Comparison of ENCODE assay signal across 3 fruit fly cellular contexts in genomic region chrX:20654954-20655391, dm6.
A peak's percentile ranks its signal among the peaks of the same experiment; 100 is the strongest.
TF ChIP-seq lines count a peak whose summit lies in the region.

No protein-coding gene starts in this region.

TF ChIP-seq in whole organism, embryonic, 481 proteins besides CTCF, POLR2A, EP300 and RAD21 (continued from another document and continues in another):
- TF ChIP-seq ftz-f1 (GFP tag; optimal IDR thresholded peaks at IDR 0.05; lab: Kevin White, UChicago) (no peak), GATAe (GFP tag; conservative IDR thresholded peaks at IDR 0.05; lab: Robert Waterston, UW) (no peak), sob (GFP tag; IDR thresholded peaks at IDR 0.05; lab: Robert Waterston, UW) (peak; percentile 78), gt (GFP tag; IDR thresholded peaks at IDR 0.05; lab: Robert Waterston, UW) (peak; percentile 71), ind (GFP tag; optimal IDR thresholded peaks at IDR 0.05; lab: Kevin White, UChicago) (peak; percentile 77), nom (GFP tag; optimal IDR thresholded peaks at IDR 0.05; lab: Kevin White, UChicago) (no peak), NC2α (GFP tag; optimal IDR thresholded peaks at IDR 0.05; lab: Kevin White, UChicago) (peak; percentile 74), CG4617 (GFP tag; optimal IDR thresholded peaks at IDR 0.05; lab: Kevin White, UChicago; ENCODE audit: borderline replicate concordance) (peak; percentile 58), ttk (GFP tag; IDR thresholded peaks at IDR 0.05; lab: Robert Waterston, UW) (peak; percentile 89), CG8944 (GFP tag; optimal IDR thresholded peaks at IDR 0.05; lab: Kevin White, UChicago) (peak; percentile 78), row (GFP tag; IDR thresholded peaks at IDR 0.05; lab: Robert Waterston, UW) (peak; percentile 79), CG31365 (tag; optimal IDR thresholded peaks at IDR 0.05; lab: Kevin White, UChicago) (peak; percentile 61), CG18476 (GFP tag; optimal IDR thresholded peaks at IDR 0.05; lab: Kevin White, UChicago) (peak; percentile 65), z (GFP tag; IDR thresholded peaks at IDR 0.05; lab: Robert Waterston, UW) (0 out of 3 replicates have a peak, but pooled peaks have one; percentile 42), CG34422 (GFP tag; IDR thresholded peaks at IDR 0.05; lab: Robert Waterston, UW) (peak; percentile 91), Stat92E (GFP tag; optimal IDR thresholded peaks at IDR 0.05; lab: Kevin White, UChicago) (peak in 1 of 3 experiments; percentile 20), CG10366 (GFP tag; IDR thresholded peaks at IDR 0.05; lab: Robert Waterston, UW) (peak; percentile 79), D (optimal IDR thresholded peaks at IDR 0.05; lab: Kevin White, UChicago) (no peak), D (GFP tag; optimal IDR thresholded peaks at IDR 0.05; lab: Kevin White, UChicago) (peak; percentile 79), twi (tag; optimal IDR thresholded peaks at IDR 0.05; lab: Kevin White, UChicago) (peak; percentile 48), Six4 (GFP tag; optimal IDR thresholded peaks at IDR 0.05; lab: Kevin White, UChicago) (peak; percentile 77), fu2 (GFP tag; optimal IDR thresholded peaks at IDR 0.05; lab: Kevin White, UChicago) (peak; percentile 1), C15 (GFP tag; IDR thresholded peaks at IDR 0.05; lab: Robert Waterston, UW) (0 out of 3 replicates have a peak, but pooled peaks have one; percentile 20), shn (GFP tag; optimal IDR thresholded peaks at IDR 0.05; lab: Kevin White, UChicago) (peak; percentile 45), CG32767 (GFP tag; IDR thresholded peaks at IDR 0.05; lab: Robert Waterston, UW) (peak; percentile 64; the same call in 1 of the 2 replicates), fru (optimal IDR thresholded peaks at IDR 0.05; lab: Kevin White, UChicago) (no peak), unc-4 (GFP tag; IDR thresholded peaks at IDR 0.05; lab: Robert Waterston, UW; ENCODE audit: partially characterized antibody) (no peak), Optix (GFP tag; IDR thresholded peaks at IDR 0.05; lab: Robert Waterston, UW) (peak; percentile 86), CG11504 (tag; optimal IDR thresholded peaks at IDR 0.05; lab: Kevin White, UChicago) (peak; percentile 79), CG30431 (GFP tag; optimal IDR thresholded peaks at IDR 0.05; lab: Kevin White, UChicago) (peak; percentile 85), al (GFP tag; IDR thresholded peaks at IDR 0.05; lab: Robert Waterston, UW) (no peak), ewg (GFP tag; optimal IDR thresholded peaks at IDR 0.05; lab: Kevin White, UChicago) (peak; percentile 73), her (GFP tag; optimal IDR thresholded peaks at IDR 0.05; lab: Kevin White, UChicago) (peak; percentile 44), vfl (GFP tag; optimal IDR thresholded peaks at IDR 0.05; lab: Kevin White, UChicago) (no peak), oc (tag; optimal IDR thresholded peaks at IDR 0.05; lab: Kevin White, UChicago) (peak; percentile 85), CG9609 (GFP tag; optimal IDR thresholded peaks at IDR 0.05; lab: Kevin White, UChicago) (peak; percentile 71), MESR4 (GFP tag; optimal IDR thresholded peaks at IDR 0.05; lab: Kevin White, UChicago) (no peak), YL-1 (GFP tag; optimal IDR thresholded peaks at IDR 0.05; lab: Kevin White, UChicago) (peak; percentile 61), Atf-2 (GFP tag; optimal IDR thresholded peaks at IDR 0.05; lab: Kevin White, UChicago) (peak; percentile 68), hth (optimal IDR thresholded peaks at IDR 0.05; lab: Kevin White, UChicago) (no peak), Dip3 (GFP tag; optimal IDR thresholded peaks at IDR 0.05; lab: Kevin White, UChicago) (peak; percentile 6), CG10267 (tag; optimal IDR thresholded peaks at IDR 0.05; lab: Kevin White, UChicago) (peak; percentile 45), CG4854 (GFP tag; optimal IDR thresholded peaks at IDR 0.05; lab: Kevin White, UChicago) (peak; percentile 49)

TF ChIP-seq in whole organism, prepupa, 60 proteins besides CTCF, POLR2A, EP300 and RAD21 (continued from another document):
- TF ChIP-seq CG11762 (GFP tag; optimal IDR thresholded peaks at IDR 0.05; lab: Kevin White, UChicago; ENCODE audit: insufficient read depth) (peak; percentile 13), pdm3 (GFP tag; optimal IDR thresholded peaks at IDR 0.05; lab: Kevin White, UChicago) (peak; percentile 40), acj6 (GFP tag; optimal IDR thresholded peaks at IDR 0.05; lab: Kevin White, UChicago) (peak; percentile 48), CG1621 (tag; optimal IDR thresholded peaks at IDR 0.05; lab: Kevin White, UChicago) (no peak), Hr38 (GFP tag; optimal IDR thresholded peaks at IDR 0.05; lab: Kevin White, UChicago) (no peak), CG6792 (GFP tag; optimal IDR thresholded peaks at IDR 0.05; lab: Kevin White, UChicago) (peak; percentile 55), Gug (GFP tag; IDR thresholded peaks at IDR 0.05; lab: Robert Waterston, UW) (peak; percentile 64), fd85E (GFP tag; optimal IDR thresholded peaks at IDR 0.05; lab: Kevin White, UChicago) (no peak), CG10631 (GFP tag; optimal IDR thresholded peaks at IDR 0.05; lab: Kevin White, UChicago) (peak; percentile 54), CG6808 (GFP tag; optimal IDR thresholded peaks at IDR 0.05; lab: Kevin White, UChicago) (no peak), vri (GFP tag; optimal IDR thresholded peaks at IDR 0.05; lab: Kevin White, UChicago) (no peak), Smox (GFP tag; optimal IDR thresholded peaks at IDR 0.05; lab: Kevin White, UChicago) (peak; percentile 49), fkh (GFP tag; optimal IDR thresholded peaks at IDR 0.05; lab: Kevin White, UChicago) (peak; percentile 96), CG34406 (GFP tag; optimal IDR thresholded peaks at IDR 0.05; lab: Kevin White, UChicago) (peak; percentile 44), svp (GFP tag; lab: Kevin White, UChicago) (peak; percentile 84), ss (GFP tag; optimal IDR thresholded peaks at IDR 0.05; lab: Kevin White, UChicago) (peak in 1 of 2 experiments; percentile 9), CG10669 (GFP tag; optimal IDR thresholded peaks at IDR 0.05; lab: Kevin White, UChicago) (peak; percentile 20), Sox14 (GFP tag; optimal IDR thresholded peaks at IDR 0.05; lab: Kevin White, UChicago) (peak; percentile 53), CG8319 (GFP tag; optimal IDR thresholded peaks at IDR 0.05; lab: Kevin White, UChicago) (peak; percentile 42), CG3032 (tag; optimal IDR thresholded peaks at IDR 0.05; lab: Kevin White, UChicago) (no peak), Eip78C (GFP tag; lab: Kevin White, UChicago) (peak; percentile 63), CG6163 (GFP tag; IDR thresholded peaks at IDR 0.05; lab: Robert Waterston, UW) (peak; percentile 81), spab (GFP tag; optimal IDR thresholded peaks at IDR 0.05; lab: Kevin White, UChicago) (peak; percentile 4), dsx (GFP tag; optimal IDR thresholded peaks at IDR 0.05; lab: Kevin White, UChicago; ENCODE audit: poor library complexity, severe bottlenecking) (no peak), Eip93F (GFP tag; optimal IDR thresholded peaks at IDR 0.05; lab: Kevin White, UChicago) (no peak), Lpt (GFP tag; optimal IDR thresholded peaks at IDR 0.05; lab: Kevin White, UChicago) (no peak), Met (GFP tag; optimal IDR thresholded peaks at IDR 0.05; lab: Kevin White, UChicago) (peak; percentile 58), Hr4 (GFP tag; optimal IDR thresholded peaks at IDR 0.05; lab: Kevin White, UChicago) (peak; percentile 57), eg (GFP tag; IDR thresholded peaks at IDR 0.05; lab: Robert Waterston, UW) (peak; percentile 65; the same call in 2 of the 3 replicates), CG11294 (GFP tag; IDR thresholded peaks at IDR 0.05; lab: Robert Waterston, UW) (0 out of 2 replicates have a peak, but pooled peaks have one; percentile 15), Sox15 (GFP tag; optimal IDR thresholded peaks at IDR 0.05; lab: Kevin White, UChicago) (peak; percentile 66), CG6854 (GFP tag; optimal IDR thresholded peaks at IDR 0.05; lab: Kevin White, UChicago) (no peak), net (GFP tag; optimal IDR thresholded peaks at IDR 0.05; lab: Kevin White, UChicago) (peak; percentile 41), Eip75B (GFP tag; optimal IDR thresholded peaks at IDR 0.05; lab: Kevin White, UChicago) (peak; percentile 46), Ets21C (GFP tag; optimal IDR thresholded peaks at IDR 0.05; lab: Kevin White, UChicago) (peak; percentile 53), CG6276 (GFP tag; optimal IDR thresholded peaks at IDR 0.05; lab: Kevin White, UChicago) (no peak), Hr39 (GFP tag; optimal IDR thresholded peaks at IDR 0.05; lab: Kevin White, UChicago) (peak; percentile 77), CG7368 (GFP tag; optimal IDR thresholded peaks at IDR 0.05; lab: Kevin White, UChicago) (peak; percentile 41), cyc (GFP tag; optimal IDR thresholded peaks at IDR 0.05; lab: Kevin White, UChicago) (peak; percentile 78)

TF ChIP-seq in whole organism, wandering third instar larva, 38 proteins besides CTCF, POLR2A, EP300 and RAD21 (continued from another document):
- no peak for TF ChIP-seq jim (GFP tag; optimal IDR thresholded peaks at IDR 0.05; lab: Kevin White, UChicago)
- TF ChIP-seq Sp1 (GFP tag; optimal IDR thresholded peaks at IDR 0.05; lab: Kevin White, UChicago): no peak
- TF ChIP-seq Jra (GFP tag; optimal IDR thresholded peaks at IDR 0.05; lab: Kevin White, UChicago): no peak
